Worm (Caenorhabditis elegans): Measurements from ENCODE around the gene C30H6.9.

DNA sequence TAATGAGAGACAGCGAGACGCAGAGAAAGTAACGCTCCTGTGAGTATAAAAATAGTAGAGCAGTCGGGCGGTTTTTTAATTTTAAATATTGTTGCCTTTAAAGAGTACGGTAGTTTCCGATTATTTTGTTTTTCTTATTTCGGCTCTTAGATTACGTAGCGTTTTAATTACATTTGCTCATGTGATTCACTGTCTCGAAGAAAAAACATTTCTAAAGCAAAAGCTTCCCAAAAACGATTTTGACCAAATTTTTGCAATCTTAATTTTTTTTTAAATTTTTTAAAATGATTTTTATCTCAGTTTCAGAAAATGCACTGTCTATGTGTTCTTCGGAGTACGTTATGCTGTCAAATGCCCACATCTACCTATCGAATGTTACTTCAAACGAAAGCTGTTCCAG lies 3.8 kb downstream of the C30H6.9 start, which contains the start of gene haf-1:
- no peak for TF ChIP-seq ceh-16 (tag; optimal IDR thresholded peaks at IDR 0.05)
- TF ChIP-seq nhr-11 (tag; optimal IDR thresholded peaks at IDR 0.05): no peak
- no peak for TF ChIP-seq ztf-4 (tag; optimal IDR thresholded peaks at IDR 0.05)
- no peak for TF ChIP-seq daf-12 (tag; optimal IDR thresholded peaks at IDR 0.05)
- TF ChIP-seq ceh-9 (tag; optimal IDR thresholded peaks at IDR 0.05): no peak
- peak; percentile 43 for TF ChIP-seq pha-4 (tag; optimal IDR thresholded peaks at IDR 0.05)
- TF ChIP-seq jun-1 (tag; optimal IDR thresholded peaks at IDR 0.05): no peak

All from whole organism, L3 larva.